Worm (Caenorhabditis elegans) whole organism, L4/young adult: Measurements from ENCODE around the gene gstk-1.

ENCODE experiments used
- dao-5 ChIP-seq: sonication (generic microtip); optimal IDR thresholded peaks from 2 replicates; lab custom pipeline; 2016; ENCODE audit warnings: missing genotype, missing genetic modification characterization, moderate library complexity, missing compliant biosample characterization
- him-1 ChIP-seq: sonication (generic microtip); optimal IDR thresholded peaks from 2 replicates; lab custom pipeline; 2016; ENCODE audit warnings: missing genotype, missing genetic modification reagents, missing genetic modification characterization, missing compliant biosample characterization

DNA sequence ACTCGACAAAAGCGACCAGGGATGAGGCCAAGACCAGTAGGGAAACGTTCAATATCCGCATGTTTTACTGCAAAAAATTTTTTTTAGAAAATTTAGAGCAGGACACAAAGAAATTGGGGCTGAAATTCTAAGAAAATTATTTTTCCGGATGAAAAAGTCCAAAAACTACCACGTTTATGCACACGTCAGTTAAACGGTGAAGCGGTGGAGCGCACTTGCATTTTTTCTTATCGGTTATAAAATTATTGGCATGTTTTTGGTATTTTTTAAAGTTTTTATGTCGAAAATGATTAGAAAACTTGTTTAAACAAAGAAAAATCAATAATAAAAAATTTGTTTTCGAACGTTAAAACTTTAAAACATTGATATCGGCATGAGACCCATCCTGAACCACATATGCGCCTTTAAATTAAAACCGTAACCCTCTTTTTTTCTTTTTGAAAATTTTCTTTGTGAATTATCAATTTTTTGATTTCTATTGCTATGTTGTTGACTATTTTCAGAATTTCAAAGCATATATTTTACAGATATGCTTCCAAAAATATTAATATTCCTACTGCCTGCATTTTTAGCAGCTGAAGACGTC is 32.3 kb upstream of the gstk-1 start, which contains the start of the genes dnj-20 and ZK1307.8:
- TF ChIP-seq dao-5 (tag; lab: Kevin White, UChicago) (no peak), him-1 (tag; lab: Kevin White, UChicago) (no peak)
